Fruit fly (Drosophila melanogaster) whole organism, larva: ENCODE measurements around the gene CG34180.
A peak's percentile ranks its signal among the peaks of the same experiment; 100 is the strongest.

Experiments
- noc ChIP-seq: fragments of 200-800 bp; sonication (Bioruptor generic); optimal IDR thresholded peaks from 3 replicates; lab custom pipeline; 2019; ENCODE audit warnings: missing biosample characterization, mild to moderate bottlenecking, missing genetic modification characterization, moderate library complexity

CG34180 gene

DNA sequence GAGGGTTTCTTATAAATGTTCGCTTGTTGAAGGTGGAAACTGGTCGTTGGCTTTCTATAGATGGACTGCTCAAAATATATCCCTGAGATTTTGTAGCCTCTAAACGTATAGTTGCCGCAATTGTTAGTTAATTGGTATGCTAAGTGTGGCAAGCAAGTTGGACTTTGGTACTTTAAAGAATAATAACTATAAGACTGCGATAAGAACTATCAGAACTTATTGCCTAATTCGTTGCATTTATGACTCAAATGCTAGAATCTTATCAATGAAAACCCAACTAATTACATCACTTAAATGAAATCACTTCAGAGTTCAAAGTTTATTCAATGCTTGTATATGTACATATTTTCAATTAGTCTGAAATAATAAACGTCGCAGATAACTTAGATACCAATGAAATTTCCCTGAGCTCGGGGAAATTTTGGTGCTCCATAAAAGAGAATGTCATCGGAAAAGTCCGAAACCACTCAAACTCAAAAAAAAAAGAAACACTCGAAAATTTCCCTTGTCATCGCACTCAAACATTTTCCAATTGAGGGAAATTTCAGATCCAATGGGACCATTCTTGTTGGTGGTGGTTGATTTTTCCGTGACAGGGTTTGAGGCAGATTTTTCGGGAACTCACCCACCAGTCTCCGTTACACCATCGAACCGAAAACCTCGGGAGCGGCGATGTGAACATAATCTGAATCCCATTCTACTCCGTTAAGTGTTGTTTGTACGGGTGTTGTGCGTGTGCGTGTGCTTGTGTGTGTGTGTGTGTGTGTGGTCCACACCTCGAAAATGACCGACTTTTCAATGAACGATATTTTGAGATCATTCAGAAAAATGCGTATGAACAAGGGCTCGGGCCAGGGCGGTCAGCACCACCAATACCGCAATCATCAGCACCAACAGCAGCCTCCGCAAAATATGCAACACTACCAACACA, 30.7 kb downstream of the CG34180 start, which contains the start of gene CG45075:
TSS of gene CG45075 (plus strand) at position 627 of the 931 bp plus-strand sequence.
- no peak for TF ChIP-seq noc (tag; lab: Kevin White, UChicago)

DNA sequence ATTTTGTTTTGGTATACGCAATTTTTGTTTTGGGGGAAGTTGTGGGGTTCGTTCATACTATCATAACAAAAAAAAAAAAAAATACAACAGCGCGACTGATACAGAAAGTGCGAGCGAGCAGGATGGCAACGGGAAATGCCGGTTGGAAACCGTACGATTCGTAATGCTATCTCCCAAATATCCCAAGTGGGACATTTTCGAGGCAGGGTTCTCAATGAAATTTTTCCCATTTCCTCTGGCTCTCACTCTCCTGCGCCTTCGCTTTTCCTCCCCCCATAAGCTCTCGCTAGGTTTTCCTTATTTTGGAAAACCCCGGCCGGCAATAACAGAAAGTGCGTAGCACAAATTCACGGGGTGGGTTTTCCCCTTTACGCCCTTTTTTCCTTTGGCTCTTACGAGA, 32.0 kb downstream of the CG34180 start:
- no peak for TF ChIP-seq noc (tag; lab: Kevin White, UChicago)

DNA sequence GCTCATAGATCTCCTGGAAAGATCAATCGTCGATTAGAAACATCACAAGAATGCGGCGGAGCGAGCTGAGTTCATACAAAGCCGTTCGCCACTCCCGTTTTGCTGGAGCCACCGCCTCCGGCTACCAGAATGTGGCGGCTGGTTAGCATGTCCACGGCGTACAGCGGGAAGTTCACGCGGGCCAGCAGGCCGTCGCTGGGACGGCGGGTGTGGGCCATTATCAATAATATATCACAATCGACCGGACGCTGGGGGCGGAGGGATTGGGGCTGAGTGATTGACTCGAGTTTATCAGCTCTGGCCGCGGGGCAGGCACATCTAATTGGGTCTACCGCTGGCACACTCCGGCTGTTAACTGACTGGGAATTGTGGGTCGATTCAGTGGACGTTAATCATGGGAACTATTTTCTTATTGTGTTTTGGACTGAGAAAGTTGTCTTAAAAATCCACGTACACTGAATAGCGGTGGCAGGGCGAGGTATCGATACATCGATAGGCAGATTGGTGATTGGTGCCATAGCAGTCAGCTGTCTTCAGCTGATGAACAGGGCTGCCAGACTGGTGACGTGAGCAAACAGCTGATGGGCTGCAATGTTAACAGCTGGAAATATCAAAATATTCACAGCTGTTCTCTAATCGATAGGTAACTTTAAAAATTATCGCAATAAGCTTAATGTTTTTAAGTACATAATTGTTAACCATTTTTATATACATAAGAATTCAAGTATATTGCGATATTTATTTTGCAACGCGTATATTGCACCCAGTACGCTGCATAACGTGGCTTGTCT, 38.4 kb downstream of the CG34180 start, which contains the start of gene CG9175:
TSS of gene CG9175 (minus strand) at position 488 of the 791 bp plus-strand sequence.
- TF ChIP-seq noc (tag; lab: Kevin White, UChicago), result peak; percentile 56

DNA sequence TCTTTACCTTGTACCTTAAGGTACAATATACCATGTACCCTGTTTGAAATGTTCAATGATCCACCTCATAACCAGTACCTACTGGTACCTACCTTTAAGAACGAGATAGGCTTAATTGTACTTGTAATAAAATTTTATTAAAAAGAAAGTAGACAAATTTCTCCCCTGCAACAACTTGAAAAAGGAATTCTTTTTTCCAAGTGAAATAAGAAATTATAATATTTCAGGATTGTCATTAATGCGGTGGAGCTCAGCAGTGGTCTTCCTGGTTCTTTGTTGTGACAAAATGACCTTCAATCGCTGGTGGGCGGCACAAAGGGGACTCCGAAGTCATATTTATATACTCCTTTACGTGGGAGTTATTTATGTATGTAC, 38.9 kb downstream of the CG34180 start:
- no peak for TF ChIP-seq noc (tag; lab: Kevin White, UChicago)

DNA sequence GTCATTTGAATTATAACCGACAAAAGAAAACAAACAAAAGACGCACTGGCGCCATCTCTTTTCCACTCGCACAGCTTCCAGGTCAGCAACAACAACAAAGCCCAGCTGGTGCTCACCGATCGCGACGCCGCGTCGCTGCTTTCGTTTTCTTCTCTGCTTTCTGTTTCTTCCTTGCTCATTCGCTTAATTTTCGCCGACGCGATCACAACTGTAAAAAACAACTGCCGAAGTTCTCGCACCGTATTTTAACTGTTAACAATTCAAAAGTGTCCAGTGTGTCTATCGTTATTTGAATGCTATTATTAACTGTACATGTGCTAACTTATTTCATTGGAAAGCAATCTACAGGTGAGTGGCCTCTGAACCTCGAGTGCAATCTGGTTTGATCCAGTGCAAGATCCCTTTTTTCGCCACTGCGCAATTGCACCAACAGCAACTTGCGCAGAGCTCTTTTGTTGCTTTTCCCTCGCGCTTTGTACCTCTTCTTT, 39.9 kb downstream of the CG34180 start, which contains the start of gene stai:
TSS of gene stai (plus strand) at position 176 of the 488 bp plus-strand sequence.
- TF ChIP-seq noc (tag; lab: Kevin White, UChicago), result no peak

DNA sequence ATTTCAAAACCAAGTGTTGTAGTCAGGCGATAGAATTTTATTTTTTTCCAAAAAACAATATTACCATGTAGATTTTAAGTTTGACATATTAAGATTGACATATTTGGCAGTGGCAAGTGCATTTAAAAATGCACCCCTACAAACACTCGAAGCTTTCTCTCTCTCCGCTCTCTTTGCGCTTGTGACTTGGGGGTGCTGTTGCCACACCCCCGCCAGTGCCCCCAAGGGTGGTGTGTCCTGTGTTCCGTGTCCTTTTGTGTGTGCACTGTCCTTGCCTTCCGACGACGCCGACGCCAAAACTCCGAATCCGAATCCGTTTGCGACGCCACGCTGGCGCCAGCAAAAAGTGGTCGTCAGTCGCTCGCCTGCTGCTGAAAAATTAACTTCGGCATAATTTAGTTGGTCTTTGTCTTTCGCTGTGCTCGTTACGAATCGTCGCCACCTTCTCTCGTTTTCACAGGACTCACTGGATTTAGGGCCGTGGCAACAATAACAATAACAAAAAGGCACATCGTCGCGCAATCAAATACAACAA, 49.1 kb downstream of the CG34180 start:
- no peak for TF ChIP-seq noc (tag; lab: Kevin White, UChicago)
